Worm (Caenorhabditis elegans): Measurements from ENCODE around the gene slc-9B.1.

DNA sequence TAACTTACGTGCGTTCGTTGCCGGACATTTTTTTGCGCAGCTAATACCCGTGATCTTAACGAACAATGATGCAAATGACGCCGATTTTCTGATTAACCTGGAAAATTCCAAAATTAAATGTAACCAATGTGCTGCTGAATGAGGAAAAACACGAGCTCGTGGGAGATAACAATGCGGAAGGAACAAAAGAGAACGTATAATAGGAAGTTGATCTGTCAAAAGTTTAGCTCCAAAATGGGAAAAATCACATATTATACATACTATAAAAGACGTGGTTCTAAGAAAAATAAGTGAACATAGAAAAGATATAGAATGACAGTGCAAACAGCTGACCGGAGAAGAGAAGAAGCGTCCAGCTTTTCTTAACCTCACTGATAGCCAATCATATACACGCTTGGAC is 26.6 kb upstream of the slc-9B.1 start, which contains the start of gene C14H10.2:
- TF ChIP-seq ama-1 (optimal IDR thresholded peaks at IDR 0.05) (no peak), tra-4 (tag; optimal IDR thresholded peaks at IDR 0.05) (no peak)

Measured in whole organism, early embryonic.